Worm (Caenorhabditis elegans) whole organism, L1 larva: Measurements from ENCODE around the gene C49F8.14.

ENCODE experiments used
- C34B4.2 ChIP-seq: sonication (generic microtip); optimal IDR thresholded peaks from 2 replicates; lab custom pipeline; 2017; ENCODE audit warnings: mild to moderate bottlenecking, missing genetic modification characterization, missing compliant biosample characterization
- egl-13 ChIP-seq: sonication (generic microtip); optimal IDR thresholded peaks from 2 replicates; lab custom pipeline; 2016; ENCODE audit warnings: missing genotype, missing genetic modification reagents, missing genetic modification characterization, missing compliant biosample characterization
- fkh-8 ChIP-seq: sonication (generic microtip); optimal IDR thresholded peaks from 2 replicates; lab custom pipeline; 2016; ENCODE audit warnings: mild to moderate bottlenecking, missing genetic modification characterization, missing compliant biosample characterization
- pqm-1 ChIP-seq: sonication (generic microtip); optimal IDR thresholded peaks from 3 replicates; lab custom pipeline; 2017; ENCODE audit warnings: missing biosample characterization, missing genetic modification characterization
- ztf-11 ChIP-seq, 2 experiments: sonication (generic microtip); optimal IDR thresholded peaks; 2 replicates each; lab custom pipeline; 2016 to 2017; ENCODE audit warnings: missing genetic modification characterization in 2 of 2, missing biosample characterization in 1 of 2, missing compliant biosample characterization in 1 of 2

- no peak for TF ChIP-seq ztf-11 (tag; optimal IDR thresholded peaks at IDR 0.05; lab: Kevin White, UChicago)
- TF ChIP-seq egl-13 (tag; lab: Kevin White, UChicago), result no peak
- no peak for TF ChIP-seq pqm-1 (tag; lab: Kevin White, UChicago)
- no peak for TF ChIP-seq fkh-8 (tag; lab: Kevin White, UChicago)
- TF ChIP-seq C34B4.2, result no peak
These were observed 24.6 kb downstream of the C49F8.14 start for ce11 chrX:13352164-13352563.
